Worm (Caenorhabditis elegans) whole organism, late embryonic: ENCODE data around the gene dhhc-6.

Experiments used
- C38D4.7 ChIP-seq: fragments of 200-800 bp; sonication (Bioruptor generic); optimal IDR thresholded peaks from 2 replicates; lab custom pipeline; 2018; ENCODE audit warnings: mild to moderate bottlenecking, missing genetic modification characterization, moderate library complexity, missing compliant biosample characterization
- K09A11.1 ChIP-seq: sonication (generic microtip); optimal IDR thresholded peaks from 2 replicates; lab custom pipeline; 2017; ENCODE audit warnings: antibody characterized with exemption, mild to moderate bottlenecking, missing genetic modification characterization, missing compliant biosample characterization; ENCODE audit not compliant: insufficient read depth
- Y22D7AL.16 ChIP-seq: sonication (generic microtip); optimal IDR thresholded peaks from 2 replicates; lab custom pipeline; 2016; ENCODE audit warnings: missing genetic modification characterization, missing compliant biosample characterization
- ama-1 ChIP-seq: fragments of 150-350 bp; optimal IDR thresholded peaks from 2 replicates; lab custom pipeline; 2014
- ceh-18 ChIP-seq: sonication (generic microtip); optimal IDR thresholded peaks from 2 replicates; lab custom pipeline; 2016; ENCODE audit warnings: missing genetic modification characterization, missing compliant biosample characterization
- ceh-19 ChIP-seq: fragments of 200-800 bp; sonication (Bioruptor generic); optimal IDR thresholded peaks from 2 replicates; lab custom pipeline; 2018; ENCODE audit warnings: mild to moderate bottlenecking, missing genetic modification characterization, missing compliant biosample characterization
- ceh-2 ChIP-seq: sonication (generic microtip); optimal IDR thresholded peaks from 2 replicates; lab custom pipeline; 2016; ENCODE audit warnings: missing genotype, missing genetic modification characterization, missing compliant biosample characterization
- ceh-22 ChIP-seq: sonication (generic microtip); optimal IDR thresholded peaks from 2 replicates; lab custom pipeline; 2017; ENCODE audit warnings: missing biosample characterization, missing genetic modification characterization
- ceh-24 ChIP-seq: sonication (generic microtip); optimal IDR thresholded peaks from 2 replicates; lab custom pipeline; 2016; ENCODE audit warnings: mild to moderate bottlenecking, missing genetic modification characterization, missing compliant biosample characterization
- ceh-31 ChIP-seq: sonication (generic microtip); optimal IDR thresholded peaks from 2 replicates; lab custom pipeline; 2016; ENCODE audit warnings: missing genetic modification characterization, missing compliant biosample characterization
- ceh-45 ChIP-seq: fragments of 200-800 bp; sonication (Bioruptor generic); IDR thresholded peaks from 2 replicates; pipeline ENCODE4 v1.3.6; 2022; ENCODE audit warnings: missing genetic modification reagents, missing genetic modification characterization, missing compliant biosample characterization
- ceh-48 ChIP-seq: sonication (generic microtip); optimal IDR thresholded peaks from 2 replicates; lab custom pipeline; 2016; ENCODE audit warnings: missing genetic modification characterization, inconsistent platforms, missing compliant biosample characterization
- ceh-6 ChIP-seq: fragments of 200-800 bp; sonication (Bioruptor generic); optimal IDR thresholded peaks from 2 replicates; lab custom pipeline; 2018; ENCODE audit warnings: mild to moderate bottlenecking, missing genetic modification characterization, missing compliant biosample characterization
- dmd-4 ChIP-seq: sonication (generic microtip); optimal IDR thresholded peaks from 2 replicates; lab custom pipeline; 2016; ENCODE audit warnings: borderline replicate concordance, missing genetic modification characterization, missing compliant biosample characterization
- dve-1 ChIP-seq: sonication (generic microtip); optimal IDR thresholded peaks from 2 replicates; lab custom pipeline; 2017; ENCODE audit warnings: antibody characterized with exemption, mild to moderate bottlenecking, missing genetic modification characterization, missing compliant biosample characterization
- elt-2 ChIP-seq: sonication (generic microtip); optimal IDR thresholded peaks from 2 replicates; lab custom pipeline; 2016; ENCODE audit warnings: missing genetic modification reagents, missing genetic modification characterization, missing compliant biosample characterization
- elt-4 ChIP-seq: sonication (generic microtip); optimal IDR thresholded peaks from 2 replicates; lab custom pipeline; 2016; ENCODE audit warnings: missing genetic modification characterization, missing compliant biosample characterization
- ets-4 ChIP-seq: sonication (generic microtip); optimal IDR thresholded peaks from 2 replicates; lab custom pipeline; 2016; ENCODE audit warnings: missing genetic modification characterization, missing compliant biosample characterization
- eyg-1 ChIP-seq: sonication (generic microtip); optimal IDR thresholded peaks from 2 replicates; lab custom pipeline; 2016; ENCODE audit warnings: missing genotype, missing genetic modification characterization, missing compliant biosample characterization
- fax-1 ChIP-seq: sonication (generic microtip); optimal IDR thresholded peaks from 2 replicates; lab custom pipeline; 2016; ENCODE audit warnings: missing genotype, missing genetic modification characterization, missing compliant biosample characterization
- gmeb-2 ChIP-seq: sonication (generic microtip); optimal IDR thresholded peaks from 2 replicates; lab custom pipeline; 2016; ENCODE audit warnings: missing genetic modification characterization, inconsistent platforms, missing compliant biosample characterization
- hlh-30 ChIP-seq: sonication (generic microtip); optimal IDR thresholded peaks from 2 replicates; lab custom pipeline; 2017; ENCODE audit warnings: antibody characterized with exemption, missing genetic modification characterization, missing compliant biosample characterization; ENCODE audit not compliant: insufficient read depth
- hlh-6 ChIP-seq: sonication (generic microtip); optimal IDR thresholded peaks from 2 replicates; lab custom pipeline; 2016; ENCODE audit warnings: missing genotype, missing genetic modification characterization, missing compliant biosample characterization
- lin-11 ChIP-seq: fragments of 200-800 bp; sonication (Bioruptor generic); optimal IDR thresholded peaks from 2 replicates; lab custom pipeline; 2018; ENCODE audit warnings: mild to moderate bottlenecking, missing genetic modification characterization, missing compliant biosample characterization
- madf-2 ChIP-seq: sonication (generic microtip); optimal IDR thresholded peaks from 2 replicates; lab custom pipeline; 2017; ENCODE audit warnings: missing genetic modification characterization, missing compliant biosample characterization
- mec-3 ChIP-seq: sonication (generic microtip); optimal IDR thresholded peaks from 2 replicates; lab custom pipeline; 2016; ENCODE audit warnings: borderline replicate concordance, missing genetic modification characterization, missing compliant biosample characterization
- nfya-1 ChIP-seq: sonication (generic microtip); optimal IDR thresholded peaks from 2 replicates; lab custom pipeline; 2017; ENCODE audit warnings: missing genetic modification characterization, mild to moderate bottlenecking, missing compliant biosample characterization, antibody characterized with exemption, moderate library complexity
- nhr-11 ChIP-seq: fragments of 150-350 bp; optimal IDR thresholded peaks from 2 replicates; lab custom pipeline; 2014; ENCODE audit warnings: missing biosample characterization, missing genetic modification characterization
- odd-2 ChIP-seq: sonication (generic microtip); optimal IDR thresholded peaks from 2 replicates; lab custom pipeline; 2017; ENCODE audit warnings: antibody characterized with exemption, mild to moderate bottlenecking, missing genetic modification characterization, missing compliant biosample characterization
- pat-9 ChIP-seq: fragments of 200-800 bp; sonication (Bioruptor generic); optimal IDR thresholded peaks from 2 replicates; lab custom pipeline; 2018; ENCODE audit warnings: mild to moderate bottlenecking, missing genetic modification characterization, moderate library complexity, missing compliant biosample characterization
- pax-1 ChIP-seq: fragments of 150-350 bp; optimal IDR thresholded peaks from 2 replicates; lab custom pipeline; 2014; ENCODE audit warnings: missing biosample characterization, missing genetic modification characterization
- pha-2 ChIP-seq: sonication (generic microtip); optimal IDR thresholded peaks from 2 replicates; lab custom pipeline; 2017; ENCODE audit warnings: mild to moderate bottlenecking, missing genetic modification characterization, missing compliant biosample characterization
- rnt-1 ChIP-seq: sonication (generic microtip); optimal IDR thresholded peaks from 2 replicates; lab custom pipeline; 2016; ENCODE audit warnings: missing genetic modification characterization, missing compliant biosample characterization
- sdc-2 ChIP-seq: sonication (generic microtip); optimal IDR thresholded peaks from 2 replicates; lab custom pipeline; 2016; ENCODE audit warnings: missing genotype, missing genetic modification characterization, missing compliant biosample characterization
- sox-2 ChIP-seq: fragments of 200-800 bp; sonication (Bioruptor generic); IDR thresholded peaks from 2 replicates; pipeline ENCODE4 v1.3.6; 2022; ENCODE audit warnings: missing genetic modification reagents, missing genetic modification characterization, missing compliant biosample characterization
- ttx-3 ChIP-seq: sonication (generic microtip); optimal IDR thresholded peaks from 2 replicates; lab custom pipeline; 2016; ENCODE audit warnings: missing genetic modification reagents, missing genetic modification characterization, missing compliant biosample characterization
- unc-3 ChIP-seq, 2 experiments: fragments of 200-800 bp in 1 of 2; sonication (Bioruptor generic) in 1 of 2; sonication (generic microtip) in 1 of 2; conservative IDR thresholded peaks in 1 of 2; optimal IDR thresholded peaks in 1 of 2; 2 replicates each; pipeline versions ENCODE4 v1.3.6 to Lab custom; 2016 to 2022; ENCODE audit warnings: missing compliant biosample characterization in 2 of 2, missing genetic modification characterization in 2 of 2, missing genetic modification reagents in 1 of 2
- unc-42 ChIP-seq: sonication (generic microtip); optimal IDR thresholded peaks from 2 replicates; lab custom pipeline; 2016; ENCODE audit warnings: missing genotype, missing genetic modification characterization, missing compliant biosample characterization
- unc-55 ChIP-seq: sonication (generic microtip); optimal IDR thresholded peaks from 2 replicates; lab custom pipeline; 2017; ENCODE audit warnings: missing biosample characterization, missing genetic modification reagents, missing genetic modification characterization
- zip-5 ChIP-seq: sonication (generic microtip); optimal IDR thresholded peaks from 2 replicates; lab custom pipeline; 2016; ENCODE audit warnings: missing genetic modification characterization, missing compliant biosample characterization
- ztf-16 ChIP-seq: sonication (generic microtip); optimal IDR thresholded peaks from 2 replicates; lab custom pipeline; 2017; ENCODE audit warnings: missing genetic modification characterization, missing compliant biosample characterization

The dhhc-6 gene

DNA sequence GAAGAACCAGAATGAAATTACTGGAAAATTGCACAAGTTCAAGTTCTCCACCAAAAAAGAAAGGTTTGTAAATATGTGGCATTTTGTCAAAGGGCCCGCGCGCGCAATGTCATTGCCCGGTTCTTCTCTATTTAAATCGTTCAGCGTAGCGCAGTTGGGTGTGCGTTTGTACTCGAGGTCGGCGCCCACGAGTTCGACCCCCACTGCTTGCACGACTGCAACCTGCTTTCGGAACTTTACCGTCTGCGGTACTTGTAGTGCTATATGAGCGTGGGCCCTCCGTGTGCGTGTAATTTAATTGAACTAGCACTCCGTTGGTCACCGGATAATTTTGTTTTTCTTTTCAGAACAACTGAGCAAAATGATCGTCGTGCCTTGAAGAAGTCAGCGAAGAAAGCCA lies 38.3 kb upstream of the dhhc-6 start (continued):
- TF ChIP-seq sox-2 (GFP tag; lab: Robert Waterston, UW), result peak; percentile 25; the same call in 1 of the 2 replicates
- no peak for TF ChIP-seq elt-4 (tag; lab: Kevin White, UChicago)
- peak; percentile 66 for TF ChIP-seq sdc-2 (tag; lab: Kevin White, UChicago)
- peak; percentile 68 for TF ChIP-seq gmeb-2
- TF ChIP-seq lin-11 (tag; lab: Kevin White, UChicago), result peak; percentile 46
- peak; percentile 69 for TF ChIP-seq elt-2
- no peak for TF ChIP-seq unc-42 (tag; lab: Kevin White, UChicago)
- no peak for TF ChIP-seq ceh-22 (tag; lab: Kevin White, UChicago)
- TF ChIP-seq ceh-24 (tag; lab: Kevin White, UChicago), result peak; percentile 22
- peak; percentile 15 for TF ChIP-seq dmd-4 (tag; lab: Kevin White, UChicago)
- peak; percentile 67 for TF ChIP-seq hlh-6 (tag; lab: Kevin White, UChicago)
- TF ChIP-seq unc-55 (GFP tag; lab: Kevin White, UChicago), result no peak
- no peak for TF ChIP-seq rnt-1 (tag; lab: Kevin White, UChicago)
- TF ChIP-seq ztf-16 (tag; lab: Kevin White, UChicago), result peak; percentile 63
- peak; percentile 55 for TF ChIP-seq madf-2 (tag; lab: Kevin White, UChicago)
- peak; percentile 45 for TF ChIP-seq nfya-1 (tag; lab: Kevin White, UChicago)
- TF ChIP-seq mec-3 (tag; lab: Kevin White, UChicago), result peak; percentile 4
- TF ChIP-seq K09A11.1, result peak; percentile 12
- no peak for TF ChIP-seq odd-2
- TF ChIP-seq pax-1 (tag; lab: Kevin White, UChicago), result no peak
- TF ChIP-seq pha-2 (tag; lab: Kevin White, UChicago), result peak; percentile 60
- TF ChIP-seq unc-3 (GFP tag; conservative IDR thresholded peaks at IDR 0.05; lab: Robert Waterston, UW), result no peak
- peak; percentile 4 for TF ChIP-seq unc-3 (tag; optimal IDR thresholded peaks at IDR 0.05; lab: Kevin White, UChicago)
- peak; percentile 7 for TF ChIP-seq Y22D7AL.16 (tag; lab: Kevin White, UChicago)
- peak; percentile 54 for TF ChIP-seq ceh-6
- no peak for TF ChIP-seq dve-1 (tag; lab: Kevin White, UChicago)
- TF ChIP-seq zip-5 (tag; lab: Kevin White, UChicago), result peak; percentile 71
- TF ChIP-seq ets-4 (tag; lab: Kevin White, UChicago), result no peak
- peak; percentile 68 for TF ChIP-seq hlh-30 (tag; lab: Kevin White, UChicago)
- no peak for TF ChIP-seq C38D4.7 (GFP tag; lab: Kevin White, UChicago)
- no peak for TF ChIP-seq nhr-11
- TF ChIP-seq ceh-45, result no peak
- peak; percentile 65 for TF ChIP-seq ceh-2
- TF ChIP-seq eyg-1 (tag; lab: Kevin White, UChicago), result no peak
- TF ChIP-seq ceh-48, result peak; percentile 36
- peak; percentile 44 for TF ChIP-seq fax-1 (tag; lab: Kevin White, UChicago)
- TF ChIP-seq pat-9 (tag; lab: Kevin White, UChicago), result peak; percentile 76
- no peak for TF ChIP-seq ttx-3 (tag; lab: Kevin White, UChicago)
- peak; percentile 23 for TF ChIP-seq ceh-31 (tag; lab: Kevin White, UChicago)

DNA sequence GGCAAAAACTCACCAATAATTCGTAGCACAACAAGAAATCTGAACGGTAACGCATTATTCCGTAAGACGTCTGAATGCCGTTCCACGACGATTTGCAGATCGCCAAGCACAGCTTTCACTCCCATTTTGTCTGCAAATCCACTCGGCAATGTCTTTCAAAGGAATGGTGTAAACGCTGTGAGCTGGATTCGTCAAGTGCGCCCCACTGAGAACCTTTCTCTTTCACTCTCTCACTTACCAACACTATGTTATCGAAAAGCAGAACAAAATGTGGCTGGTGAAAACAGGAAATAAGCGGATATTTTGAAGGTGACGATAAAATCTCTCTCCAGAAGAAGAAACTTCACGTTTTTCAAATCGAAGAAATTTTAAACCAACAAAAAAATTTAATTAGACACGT lies 35.9 kb upstream of the dhhc-6 start:
- TF ChIP-seq dve-1 (tag; lab: Kevin White, UChicago) (no peak), nfya-1 (tag; lab: Kevin White, UChicago) (peak; percentile 52), ama-1 (lab: Kevin White, UChicago) (peak; percentile 73), ceh-19 (no peak), ceh-18 (tag; lab: Kevin White, UChicago) (no peak), ceh-31 (tag; lab: Kevin White, UChicago) (peak; percentile 35)
